Fruit fly (Drosophila melanogaster): ENCODE data around the gene CAH2.

Gene CAH2

dm6 chr3L:12138113-12138899 is 39.1 kb upstream of the CAH2 start, which contains the start of the genes ND-SGDH and RhoGAP68F (continued):
- TF ChIP-seq Trl (optimal IDR thresholded peaks at IDR 0.05), result no peak
- peak; percentile 66 for TF ChIP-seq Trl (GFP tag; optimal IDR thresholded peaks at IDR 0.05)
- peak; percentile 56 for TF ChIP-seq CG10209 (GFP tag; optimal IDR thresholded peaks at IDR 0.05)
- peak; percentile 66 for TF ChIP-seq pho (GFP tag; optimal IDR thresholded peaks at IDR 0.05)
- TF ChIP-seq pb (GFP tag; optimal IDR thresholded peaks at IDR 0.05), result peak; percentile 28
- no peak for TF ChIP-seq cg (GFP tag; optimal IDR thresholded peaks at IDR 0.05)
- TF ChIP-seq CG8388 (GFP tag; optimal IDR thresholded peaks at IDR 0.05), result peak; percentile 60
- TF ChIP-seq slbo (GFP tag; IDR thresholded peaks at IDR 0.05), result peak; percentile 79
- TF ChIP-seq jing (GFP tag; optimal IDR thresholded peaks at IDR 0.05), result no peak
- TF ChIP-seq pros (GFP tag; optimal IDR thresholded peaks at IDR 0.05), result no peak
- TF ChIP-seq Sox102F (GFP tag; optimal IDR thresholded peaks at IDR 0.05), result peak; percentile 63
- no peak for TF ChIP-seq gcm2 (GFP tag; optimal IDR thresholded peaks at IDR 0.05)
- peak; percentile 91 for TF ChIP-seq CG3995 (GFP tag; optimal IDR thresholded peaks at IDR 0.05)
- TF ChIP-seq CG4282 (GFP tag; optimal IDR thresholded peaks at IDR 0.05), result peak; percentile 20
- TF ChIP-seq CG14050 (GFP tag; IDR thresholded peaks at IDR 0.05), result no peak
- TF ChIP-seq Antp (GFP tag; optimal IDR thresholded peaks at IDR 0.05), result peak; percentile 63
- no peak for TF ChIP-seq exex (tag; optimal IDR thresholded peaks at IDR 0.05)
- TF ChIP-seq sr (GFP tag; IDR thresholded peaks at IDR 0.05), result no peak
- TF ChIP-seq pfk (GFP tag; optimal IDR thresholded peaks at IDR 0.05), result no peak
- TF ChIP-seq pan (optimal IDR thresholded peaks at IDR 0.05), result no peak
- TF ChIP-seq pan (GFP tag; optimal IDR thresholded peaks at IDR 0.05 in 1 of 2, IDR thresholded peaks at IDR 0.05 in 1 of 2), result peak in 1 of 2 experiments; percentile 51
- TF ChIP-seq gt (GFP tag; IDR thresholded peaks at IDR 0.05), result no peak
- no peak for TF ChIP-seq Lpt (GFP tag; optimal IDR thresholded peaks at IDR 0.05)
- TF ChIP-seq croc (GFP tag; conservative IDR thresholded peaks at IDR 0.05), result peak; percentile 64
- peak; percentile 74 for TF ChIP-seq CG7556 (GFP tag; optimal IDR thresholded peaks at IDR 0.05)
- peak; percentile 62 for TF ChIP-seq nerfin-1 (tag; optimal IDR thresholded peaks at IDR 0.05)
- no peak for TF ChIP-seq cad (GFP tag; optimal IDR thresholded peaks at IDR 0.05)
- no peak for TF ChIP-seq kah (GFP tag; optimal IDR thresholded peaks at IDR 0.05)
- TF ChIP-seq fd102C (GFP tag; optimal IDR thresholded peaks at IDR 0.05), result no peak
- TF ChIP-seq aop (GFP tag; IDR thresholded peaks at IDR 0.05), result no peak
- peak; percentile 66 for TF ChIP-seq ems (GFP tag; optimal IDR thresholded peaks at IDR 0.05)
- peak; percentile 64 for TF ChIP-seq slou (GFP tag; optimal IDR thresholded peaks at IDR 0.05)
- TF ChIP-seq sob (GFP tag; IDR thresholded peaks at IDR 0.05), result peak; percentile 79
- TF ChIP-seq CG17328 (GFP tag; IDR thresholded peaks at IDR 0.05), result peak; percentile 20; the same call in 1 of the 2 replicates
- TF ChIP-seq Stat92E (GFP tag; optimal IDR thresholded peaks at IDR 0.05), result peak in 1 of 3 experiments; percentile 1
- TF ChIP-seq pnt (GFP tag; optimal IDR thresholded peaks at IDR 0.05), result peak; percentile 51
- peak; percentile 90 for TF ChIP-seq CoRest (tag; optimal IDR thresholded peaks at IDR 0.05)
- TF ChIP-seq CTCF (GFP tag; optimal IDR thresholded peaks at IDR 0.05), result no peak
- TF ChIP-seq Opbp (GFP tag; IDR thresholded peaks at IDR 0.05; ENCODE audit: partially characterized antibody), result peak; percentile 85
- TF ChIP-seq esg (GFP tag; conservative IDR thresholded peaks at IDR 0.05), result peak; percentile 68
- TF ChIP-seq CG8478 (optimal IDR thresholded peaks at IDR 0.05), result no peak
- TF ChIP-seq amos (GFP tag; IDR thresholded peaks at IDR 0.05; ENCODE audit: partially characterized antibody), result peak; percentile 84
- no peak for TF ChIP-seq CG7928 (GFP tag; optimal IDR thresholded peaks at IDR 0.05)
- peak; percentile 61 for TF ChIP-seq CG4328 (GFP tag; optimal IDR thresholded peaks at IDR 0.05)
- TF ChIP-seq Hmx (GFP tag; optimal IDR thresholded peaks at IDR 0.05), result peak; percentile 38
- TF ChIP-seq Fer2 (tag; optimal IDR thresholded peaks at IDR 0.05), result peak; percentile 69
- TF ChIP-seq nau (GFP tag; optimal IDR thresholded peaks at IDR 0.05), result no peak
- TF ChIP-seq CG1529 (GFP tag; optimal IDR thresholded peaks at IDR 0.05), result peak; percentile 44
- peak; percentile 90 for TF ChIP-seq Abd-B (GFP tag; optimal IDR thresholded peaks at IDR 0.05)
- peak; percentile 55 for TF ChIP-seq stwl (tag; optimal IDR thresholded peaks at IDR 0.05)
